Fruit fly (Drosophila melanogaster): ENCODE results near the gene mRpL11.

- no peak for TF ChIP-seq repo (GFP tag; optimal IDR thresholded peaks at IDR 0.05)
- TF ChIP-seq crol (GFP tag; IDR thresholded peaks at IDR 0.05): no peak
- TF ChIP-seq CG1792 (GFP tag; optimal IDR thresholded peaks at IDR 0.05): no peak
- TF ChIP-seq kay (GFP tag; optimal IDR thresholded peaks at IDR 0.05): no peak
- TF ChIP-seq CG7372 (GFP tag; IDR thresholded peaks at IDR 0.05): no peak
- no peak for TF ChIP-seq nmo (GFP tag; optimal IDR thresholded peaks at IDR 0.05)
- TF ChIP-seq abd-A (tag; optimal IDR thresholded peaks at IDR 0.05): no peak
- no peak for TF ChIP-seq eve (GFP tag; optimal IDR thresholded peaks at IDR 0.05)
- no peak for TF ChIP-seq Max (GFP tag; optimal IDR thresholded peaks at IDR 0.05)
- no peak for TF ChIP-seq Xbp1 (GFP tag; optimal IDR thresholded peaks at IDR 0.05)
- TF ChIP-seq CG13624 (GFP tag; optimal IDR thresholded peaks at IDR 0.05): no peak
These were observed 49.3 kb upstream of the mRpL11 start for dm6 chr3R:14462341-14462740.

All from whole organism, embryonic.